Worm (Caenorhabditis elegans): Measurements from ENCODE around the gene C54E10.11.
"Not testable (repeated sequence)": the region's sequence is repeated elsewhere in the genome, so short reads cannot be mapped to it uniquely, and the experiment has no call there.

C54E10.11 gene

ce11 chrV:18761078-18761477, 40.9 kb downstream of the C54E10.11 start, which contains the start of gene F11D11.4:
Gene F11D11.4, plus strand, starts transcription at chrV:18761378.
- TF ChIP-seq him-1 (tag; optimal IDR thresholded peaks at IDR 0.05) (no peak), W03F9.2 (tag; optimal IDR thresholded peaks at IDR 0.05) (no peak), dao-5 (tag; optimal IDR thresholded peaks at IDR 0.05) (no peak)

DNA sequence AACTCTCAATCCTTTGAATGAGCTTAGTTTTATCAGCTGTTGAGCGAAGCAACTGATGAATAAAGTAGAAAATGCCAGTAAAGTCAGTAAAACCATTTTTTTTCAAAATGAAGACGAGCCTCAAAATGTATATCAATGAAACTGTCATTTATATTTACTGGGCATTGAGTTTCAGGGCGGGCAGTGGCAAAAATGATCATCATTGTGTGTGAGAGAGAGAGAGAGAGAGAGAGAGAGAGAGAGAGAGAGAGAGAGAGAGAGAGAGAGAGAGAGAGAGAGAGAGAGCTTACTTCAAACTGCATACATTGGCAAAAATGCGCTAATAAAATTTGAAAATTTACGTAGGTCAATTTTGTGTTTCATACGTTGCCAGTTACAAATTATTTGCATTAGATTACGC, 41.8 kb downstream of the C54E10.11 start, which contains the start of gene F11D11.3:
TSS of gene F11D11.3 (minus strand) at position 101 of the 400 bp plus-strand sequence.
- TF ChIP-seq him-1 (tag; optimal IDR thresholded peaks at IDR 0.05) (no peak), dao-5 (tag; optimal IDR thresholded peaks at IDR 0.05) (no peak), W03F9.2 (tag; optimal IDR thresholded peaks at IDR 0.05) (no peak)

ce11 chrV:18754328-18754727, 47.6 kb downstream of the C54E10.11 start, which contains the start of gene clec-254:
Gene clec-254, minus strand, starts transcription at chrV:18754428.
- not testable (repeated sequence) for TF ChIP-seq dao-5, W03F9.2, him-1 (tag; optimal IDR thresholded peaks at IDR 0.05)

- no peak for TF ChIP-seq him-1 (tag; optimal IDR thresholded peaks at IDR 0.05)
- no peak for TF ChIP-seq W03F9.2 (tag; optimal IDR thresholded peaks at IDR 0.05)
- no peak for TF ChIP-seq dao-5 (tag; optimal IDR thresholded peaks at IDR 0.05)
Measured at ce11 chrV:18753036-18753435, 48.9 kb downstream of the C54E10.11 start, which contains the start of gene F11D11.6. Gene F11D11.6, minus strand, starts transcription at chrV:18753136.
